Worm (Caenorhabditis elegans) whole organism, young adult: ENCODE results near the gene fox-1.

Experiments used
- F37B4.10 ChIP-seq: fragments of 200-800 bp; sonication (Bioruptor generic); IDR thresholded peaks from 2 replicates; pipeline ENCODE4 v1.3.6; 2022; ENCODE audit warnings: missing genetic modification characterization, missing compliant biosample characterization
- hlh-26 ChIP-seq: fragments of 200-800 bp; sonication (Bioruptor generic); conservative IDR thresholded peaks from 2 replicates; pipeline ENCODE4 v1.3.6; 2022; ENCODE audit warnings: missing genetic modification reagents, missing genetic modification characterization, missing compliant biosample characterization
- hsf-1 ChIP-seq: fragments of 200-800 bp; sonication (Bioruptor generic); IDR thresholded peaks from 2 replicates; pipeline ENCODE4 v1.3.6; 2022; ENCODE audit warnings: missing genetic modification reagents, missing genetic modification characterization, missing compliant biosample characterization
- madf-10 ChIP-seq: sonication (generic microtip); optimal IDR thresholded peaks from 2 replicates; lab custom pipeline; 2016; ENCODE audit warnings: mild to moderate bottlenecking, missing genetic modification characterization, missing compliant biosample characterization
- nfyb-1 ChIP-seq: fragments of 200-800 bp; sonication (Bioruptor generic); IDR thresholded peaks from 2 replicates; pipeline ENCODE4 v1.3.6; 2022; ENCODE audit warnings: missing genetic modification reagents, missing genetic modification characterization, missing compliant biosample characterization
- snpc-4 ChIP-seq, 5 experiments: fragments of 150-350 bp in 1 of 5; sonication (generic microtip) in 4 of 5; optimal IDR thresholded peaks; 2 replicates each; lab custom pipeline; 2014 to 2018; ENCODE audit warnings: missing genetic modification characterization in 5 of 5, missing biosample characterization in 3 of 5, antibody characterized with exemption in 2 of 5, mild to moderate bottlenecking in 2 of 5, missing compliant biosample characterization in 2 of 5, missing genotype in 2 of 5, moderate library complexity in 2 of 5, missing genetic modification reagents in 1 of 5
- unc-62 ChIP-seq: fragments of 150-350 bp; optimal IDR thresholded peaks from 2 replicates; lab custom pipeline; 2014; ENCODE audit warnings: missing biosample characterization, missing genetic modification reagents, missing genetic modification characterization

DNA sequence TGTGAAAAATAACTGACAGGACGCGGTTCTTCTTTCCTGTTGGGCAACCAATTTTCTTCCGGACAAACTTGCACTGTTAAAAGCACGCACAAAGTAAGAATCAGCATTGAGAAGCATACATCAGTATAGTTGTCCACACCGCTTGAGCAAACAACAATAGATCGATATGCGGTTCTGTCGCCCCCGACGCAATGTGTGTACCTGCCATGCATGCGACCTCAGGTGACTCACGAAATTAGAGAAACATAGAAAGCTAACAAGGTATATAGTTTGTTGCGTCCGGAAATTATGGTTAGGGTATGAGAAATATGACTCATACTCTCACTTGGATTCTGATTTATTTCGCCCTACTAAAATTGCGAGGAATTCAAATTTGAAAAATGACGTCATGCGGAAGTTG is 22.9 kb upstream of the fox-1 start, which contains the start of gene K02E10.6:
- no peak for TF ChIP-seq madf-10
- no peak for TF ChIP-seq unc-62 (GFP tag; lab: Kevin White, UChicago)
- TF ChIP-seq nfyb-1 (GFP tag; lab: Robert Waterston, UW), result no peak
- no peak for TF ChIP-seq hsf-1 (GFP tag; lab: Robert Waterston, UW)
- TF ChIP-seq snpc-4 (GFP tag; optimal IDR thresholded peaks at IDR 0.05; lab: Kevin White, UChicago), result no peak
- no peak for TF ChIP-seq snpc-4 (tag; optimal IDR thresholded peaks at IDR 0.05; lab: Kevin White, UChicago)
- TF ChIP-seq F37B4.10 (GFP tag; lab: Robert Waterston, UW), result no peak
- no peak for TF ChIP-seq hlh-26 (GFP tag; lab: Robert Waterston, UW)
